Fruit fly (Drosophila melanogaster) whole organism, wandering third instar larva: ENCODE results near the gene SMSr.

Experiments
- Hr78 ChIP-seq: fragments of >200 bp; optimal IDR thresholded peaks from 2 replicates; lab custom pipeline; 2017; ENCODE audit warnings: missing biosample characterization, missing genetic modification characterization
- Myc ChIP-seq: fragments of >200 bp; optimal IDR thresholded peaks from 2 replicates; lab custom pipeline; 2017
- OdsH ChIP-seq: fragments of 200-800 bp; sonication (Bioruptor generic); optimal IDR thresholded peaks from 2 replicates; lab custom pipeline; 2016; ENCODE audit warnings: missing biosample characterization, mild to moderate bottlenecking, missing genetic modification characterization
- ey ChIP-seq: fragments of 200-800 bp; sonication (Bioruptor generic); optimal IDR thresholded peaks from 2 replicates; lab custom pipeline; 2016; ENCODE audit warnings: missing biosample characterization, missing genetic modification characterization

DNA sequence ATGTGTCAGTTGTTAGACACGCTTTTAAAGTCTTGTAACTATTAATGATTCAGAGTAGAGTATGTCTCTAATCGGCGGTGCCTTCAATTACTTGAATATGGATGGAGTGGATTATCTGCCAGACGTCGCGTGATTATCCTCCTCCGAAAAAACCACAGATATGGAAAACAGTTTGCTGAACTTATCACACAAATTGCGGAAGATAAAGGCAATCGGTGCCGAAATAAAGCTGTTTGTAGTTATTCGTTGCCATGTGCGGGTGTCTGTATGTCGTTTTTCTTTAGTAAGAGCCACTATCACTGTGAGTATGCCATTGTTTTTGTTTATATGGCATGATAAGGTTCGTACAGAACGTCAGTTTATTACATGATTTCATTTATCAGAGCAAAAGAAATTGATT lies 37.3 kb downstream of the SMSr start:
- TF ChIP-seq Hr78 (GFP tag; lab: Kevin White, UChicago) (no peak), Myc (lab: Kevin White, UChicago) (no peak), OdsH (GFP tag; lab: Kevin White, UChicago) (no peak), ey (no peak)
